Fruit fly (Drosophila melanogaster) whole organism, embryonic: ENCODE data around the gene Oatp74D.

Experiments
- Ada2b ChIP-seq: fragments of 200-800 bp; sonication (Bioruptor generic); IDR thresholded peaks from 2 replicates; pipeline ENCODE4 v1.3.6; 2022; ENCODE audit warnings: missing biosample characterization, missing genetic modification characterization
- Atf-2 ChIP-seq: fragments of 200-800 bp; sonication (Bioruptor generic); optimal IDR thresholded peaks from 2 replicates; lab custom pipeline; 2016; ENCODE audit warnings: missing biosample characterization, missing genetic modification characterization
- Blimp-1 ChIP-seq: fragments of 200-800 bp; sonication (Bioruptor generic); optimal IDR thresholded peaks from 3 replicates; lab custom pipeline; 2018; ENCODE audit warnings: missing biosample characterization, missing genetic modification characterization, mild to moderate bottlenecking, moderate library complexity, missing genetic modification reagents
- CG10431 ChIP-seq: fragments of 200-800 bp; sonication (Bioruptor generic); optimal IDR thresholded peaks from 3 replicates; lab custom pipeline; 2018; ENCODE audit warnings: missing biosample characterization, mild to moderate bottlenecking, missing genetic modification characterization
- CG10959 ChIP-seq: fragments of 200-800 bp; sonication (Bioruptor generic); IDR thresholded peaks from 2 replicates; pipeline ENCODE4 v1.3.6; 2022; ENCODE audit warnings: missing biosample characterization, missing genetic modification characterization
- CG11093 ChIP-seq: fragments of 200-800 bp; sonication (Bioruptor generic); IDR thresholded peaks from 3 replicates; pipeline ENCODE4 v1.3.6; 2022; ENCODE audit warnings: missing biosample characterization, missing genetic modification characterization
- CG11456 ChIP-seq: fragments of 200-800 bp; sonication (Bioruptor generic); IDR thresholded peaks from 3 replicates; pipeline ENCODE4 v1.3.6; 2022; ENCODE audit warnings: missing biosample characterization, missing genetic modification characterization
- CG11504 ChIP-seq: fragments of 200-800 bp; sonication (Bioruptor generic); optimal IDR thresholded peaks from 3 replicates; lab custom pipeline; 2019; ENCODE audit warnings: missing biosample characterization, mild to moderate bottlenecking, missing genetic modification characterization, moderate library complexity
- CG11696 ChIP-seq: fragments of 200-800 bp; sonication (Bioruptor generic); IDR thresholded peaks from 2 replicates; pipeline ENCODE4 v1.3.6; 2022; ENCODE audit warnings: missing biosample characterization, missing genetic modification characterization
- CG12942 ChIP-seq: fragments of 200-800 bp; sonication (Bioruptor generic); optimal IDR thresholded peaks from 3 replicates; lab custom pipeline; 2016; ENCODE audit warnings: missing biosample characterization, missing genetic modification characterization
- CG14441 ChIP-seq: fragments of 200-800 bp; sonication (Bioruptor generic); IDR thresholded peaks from 2 replicates; pipeline ENCODE4 v1.3.6; 2022; ENCODE audit warnings: missing biosample characterization, missing genetic modification characterization
- CG1529 ChIP-seq: fragments of 200-800 bp; sonication (Bioruptor generic); optimal IDR thresholded peaks from 3 replicates; lab custom pipeline; 2018; ENCODE audit warnings: missing biosample characterization, missing genetic modification characterization
- CG15514 ChIP-seq: fragments of 200-800 bp; sonication (Bioruptor generic); optimal IDR thresholded peaks from 3 replicates; lab custom pipeline; 2017; ENCODE audit warnings: missing biosample characterization, missing genetic modification characterization, mild to moderate bottlenecking, moderate library complexity, missing genetic modification reagents
- CG17912 ChIP-seq: fragments of 200-800 bp; sonication (Bioruptor generic); optimal IDR thresholded peaks from 2 replicates; lab custom pipeline; 2018; ENCODE audit warnings: missing biosample characterization, mild to moderate bottlenecking, missing genetic modification characterization
- CG18262 ChIP-seq: fragments of 200-800 bp; optimal IDR thresholded peaks from 3 replicates; lab custom pipeline; 2019; ENCODE audit warnings: missing biosample characterization, mild to moderate bottlenecking, missing genetic modification characterization, moderate library complexity
- CG2120 ChIP-seq: fragments of 200-800 bp; sonication (Bioruptor generic); optimal IDR thresholded peaks from 3 replicates; lab custom pipeline; 2016; ENCODE audit warnings: missing biosample characterization, missing genetic modification characterization
- CG2202 ChIP-seq: fragments of 200-800 bp; sonication (Bioruptor generic); optimal IDR thresholded peaks from 2 replicates; lab custom pipeline; 2018; ENCODE audit warnings: missing biosample characterization, mild to moderate bottlenecking, missing genetic modification characterization
- CG33213 ChIP-seq: fragments of 200-800 bp; sonication (Bioruptor generic); optimal IDR thresholded peaks from 3 replicates; lab custom pipeline; 2016; ENCODE audit warnings: missing biosample characterization, missing genetic modification characterization
- CG6654 ChIP-seq: fragments of 200-800 bp; sonication (Bioruptor generic); optimal IDR thresholded peaks from 2 replicates; lab custom pipeline; 2017; ENCODE audit warnings: missing biosample characterization, mild to moderate bottlenecking, missing genetic modification characterization
- CG6683 ChIP-seq: fragments of 200-800 bp; sonication (Bioruptor generic); optimal IDR thresholded peaks from 2 replicates; lab custom pipeline; 2017; ENCODE audit warnings: missing biosample characterization, mild to moderate bottlenecking, missing genetic modification characterization, missing genetic modification reagents
- CG8290 ChIP-seq, 3 experiments: fragments of 200-800 bp; sonication (Bioruptor generic); optimal IDR thresholded peaks; 2 replicates each; lab custom pipeline; 2016 to 2019; ENCODE audit warnings: missing biosample characterization in 3 of 3, missing genetic modification characterization in 3 of 3, mild to moderate bottlenecking in 2 of 3, moderate library complexity in 1 of 3
- Doc3 ChIP-seq: fragments of 200-800 bp; sonication (Bioruptor generic); IDR thresholded peaks from 3 replicates; pipeline ENCODE4 v1.3.6; 2022; ENCODE audit warnings: missing biosample characterization, missing genetic modification characterization; ENCODE audit not compliant: partially characterized antibody
- Drgx ChIP-seq: fragments of 200-800 bp; sonication (Bioruptor generic); IDR thresholded peaks from 2 replicates; pipeline ENCODE4 v1.3.6; 2022; ENCODE audit warnings: missing biosample characterization, missing genetic modification characterization
- Ets97D ChIP-seq: fragments of 200-800 bp; sonication (Bioruptor generic); optimal IDR thresholded peaks from 3 replicates; lab custom pipeline; 2016; ENCODE audit warnings: missing biosample characterization, missing genetic modification characterization
- H2.0 ChIP-seq: fragments of 200-800 bp; sonication (Bioruptor generic); IDR thresholded peaks from 2 replicates; pipeline ENCODE4 v1.3.6; 2022; ENCODE audit warnings: missing biosample characterization, missing genetic modification characterization
- HHEX ChIP-seq: fragments of 200-800 bp; sonication (Bioruptor generic); optimal IDR thresholded peaks from 3 replicates; lab custom pipeline; 2017; ENCODE audit warnings: missing biosample characterization, mild to moderate bottlenecking, missing genetic modification characterization, missing genetic modification reagents
- Hr3 ChIP-seq: fragments of 200-800 bp; sonication (Bioruptor generic); optimal IDR thresholded peaks from 3 replicates; lab custom pipeline; 2016; ENCODE audit warnings: missing biosample characterization, missing genetic modification characterization
- Hsf ChIP-seq: fragments of 200-800 bp; sonication (Bioruptor generic); optimal IDR thresholded peaks from 3 replicates; lab custom pipeline; 2016; ENCODE audit warnings: missing biosample characterization, missing genetic modification characterization
- Lim3 ChIP-seq: fragments of 200-800 bp; sonication (Bioruptor generic); IDR thresholded peaks from 2 replicates; pipeline ENCODE4 v1.3.6; 2022; ENCODE audit warnings: missing biosample characterization, missing genetic modification characterization
- Meics ChIP-seq: fragments of 200-800 bp; sonication (Bioruptor generic); optimal IDR thresholded peaks from 2 replicates; lab custom pipeline; 2017; ENCODE audit warnings: missing biosample characterization, mild to moderate bottlenecking, missing genetic modification characterization
- Nf-YB ChIP-seq: fragments of 200-800 bp; sonication (Bioruptor generic); optimal IDR thresholded peaks from 3 replicates; lab custom pipeline; 2019; ENCODE audit warnings: missing biosample characterization, mild to moderate bottlenecking, missing genetic modification characterization, moderate library complexity
- PHDP ChIP-seq: fragments of 200-800 bp; sonication (Bioruptor generic); optimal IDR thresholded peaks from 3 replicates; lab custom pipeline; 2018; ENCODE audit warnings: missing biosample characterization, mild to moderate bottlenecking, missing genetic modification characterization, moderate library complexity
- Sox100B ChIP-seq: fragments of 200-800 bp; sonication (Bioruptor generic); optimal IDR thresholded peaks from 3 replicates; lab custom pipeline; 2018; ENCODE audit warnings: missing biosample characterization, mild to moderate bottlenecking, missing genetic modification characterization
- Sox102F ChIP-seq: fragments of 200-800 bp; sonication (Bioruptor generic); optimal IDR thresholded peaks from 2 replicates; lab custom pipeline; 2018; ENCODE audit warnings: missing biosample characterization, mild to moderate bottlenecking, missing genetic modification characterization, moderate library complexity
- Xrp1 ChIP-seq: fragments of 200-800 bp; sonication (Bioruptor generic); IDR thresholded peaks from 2 replicates; pipeline ENCODE4 v1.3.6; 2022; ENCODE audit warnings: missing biosample characterization, missing genetic modification characterization
- ato ChIP-seq: fragments of 200-800 bp; sonication (Bioruptor generic); IDR thresholded peaks from 2 replicates; pipeline ENCODE4 v1.3.6; 2022; ENCODE audit warnings: missing biosample characterization, missing genetic modification characterization; ENCODE audit not compliant: partially characterized antibody
- bsh ChIP-seq, 2 experiments: fragments of 200-800 bp; sonication (Bioruptor generic); optimal IDR thresholded peaks; 2 replicates each; lab custom pipeline; 2017 to 2018; ENCODE audit warnings: mild to moderate bottlenecking in 2 of 2, missing biosample characterization in 2 of 2, missing genetic modification characterization in 2 of 2, moderate library complexity in 1 of 2
- dmrt11E ChIP-seq: fragments of 200-800 bp; sonication (Bioruptor generic); optimal IDR thresholded peaks from 3 replicates; lab custom pipeline; 2018; ENCODE audit warnings: missing biosample characterization, mild to moderate bottlenecking, missing genetic modification characterization, moderate library complexity
- gem ChIP-seq: fragments of 200-800 bp; sonication (Bioruptor generic); optimal IDR thresholded peaks from 2 replicates; lab custom pipeline; 2019; ENCODE audit warnings: missing biosample characterization, mild to moderate bottlenecking, missing genetic modification characterization, moderate library complexity
- lbe ChIP-seq: fragments of 200-800 bp; sonication (Bioruptor generic); optimal IDR thresholded peaks from 2 replicates; lab custom pipeline; 2016; ENCODE audit warnings: missing biosample characterization, mild to moderate bottlenecking, missing genetic modification characterization
- lov ChIP-seq, 2 experiments: fragments of 200-800 bp in 1 of 2; fragments of >200 bp in 1 of 2; sonication (Bioruptor generic) in 1 of 2; IDR thresholded peaks in 1 of 2; optimal IDR thresholded peaks in 1 of 2; 2 replicates in 1 of 2; 3 replicates in 1 of 2; pipeline versions ENCODE4 v1.3.6 to Lab custom; 2017 to 2022; ENCODE audit warnings: missing biosample characterization in 1 of 2, missing genetic modification characterization in 1 of 2
- phol ChIP-seq: fragments of 200-800 bp; sonication (Bioruptor generic); optimal IDR thresholded peaks from 3 replicates; lab custom pipeline; 2018; ENCODE audit warnings: missing biosample characterization, mild to moderate bottlenecking, missing genetic modification characterization, moderate library complexity
- ranshi ChIP-seq: fragments of 200-800 bp; sonication (Bioruptor generic); IDR thresholded peaks from 2 replicates; pipeline ENCODE4 v1.3.6; 2022; ENCODE audit warnings: missing biosample characterization, missing genetic modification characterization
- so ChIP-seq: fragments of 200-800 bp; sonication (Bioruptor generic); IDR thresholded peaks from 3 replicates; pipeline ENCODE4 v1.3.6; 2022; ENCODE audit warnings: missing biosample characterization, missing genetic modification characterization
- sqz ChIP-seq: fragments of 200-800 bp; sonication (Bioruptor generic); optimal IDR thresholded peaks from 3 replicates; lab custom pipeline; 2018; ENCODE audit warnings: missing biosample characterization, mild to moderate bottlenecking, missing genetic modification characterization
- sr ChIP-seq: fragments of 200-800 bp; sonication (Bioruptor generic); IDR thresholded peaks from 3 replicates; pipeline ENCODE4 v1.3.6; 2022; ENCODE audit warnings: missing biosample characterization, missing genetic modification characterization

Oatp74D gene

dm6 chr3L:17504538-17504937 lies 17.6 kb downstream of the Oatp74D start:
- TF ChIP-seq Ada2b (GFP tag; lab: Robert Waterston, UW) (no peak), bsh (GFP tag; optimal IDR thresholded peaks at IDR 0.05; lab: Kevin White, UChicago) (peak in 1 of 2 experiments; percentile 44), CG6683 (no peak), CG6654 (GFP tag; lab: Kevin White, UChicago) (no peak), Drgx (peak; percentile 41; the same call in 1 of the 2 replicates), Atf-2 (GFP tag; lab: Kevin White, UChicago) (no peak), ranshi (no peak)

- no peak for TF ChIP-seq CG11696 (GFP tag; lab: Robert Waterston, UW)
- TF ChIP-seq CG1529 = no peak
- no peak for TF ChIP-seq H2.0 (GFP tag; lab: Robert Waterston, UW)
- peak; percentile 21 for TF ChIP-seq lbe (GFP tag; lab: Kevin White, UChicago)
- no peak for TF ChIP-seq lov (optimal IDR thresholded peaks at IDR 0.05; lab: Kevin White, UChicago)
- no peak for TF ChIP-seq lov (GFP tag; IDR thresholded peaks at IDR 0.05; lab: Robert Waterston, UW)
- TF ChIP-seq sr (GFP tag; lab: Robert Waterston, UW) = no peak
- peak; percentile 11 for TF ChIP-seq Hsf (GFP tag; lab: Kevin White, UChicago)
- TF ChIP-seq CG33213 (GFP tag; lab: Kevin White, UChicago) = no peak
- TF ChIP-seq CG8290 (GFP tag; optimal IDR thresholded peaks at IDR 0.05; lab: Kevin White, UChicago) = no peak
- no peak for TF ChIP-seq CG8290 (tag; optimal IDR thresholded peaks at IDR 0.05; lab: Kevin White, UChicago)
- TF ChIP-seq Hr3 = peak; percentile 2
- no peak for TF ChIP-seq Lim3 (GFP tag; lab: Robert Waterston, UW)
- TF ChIP-seq ato (GFP tag; lab: Robert Waterston, UW) = no peak
- TF ChIP-seq CG11504 (tag; lab: Kevin White, UChicago) = no peak
- TF ChIP-seq Nf-YB (GFP tag; lab: Kevin White, UChicago) = no peak
- TF ChIP-seq CG14441 (GFP tag; lab: Robert Waterston, UW) = no peak
- peak; percentile 33 for TF ChIP-seq Sox102F (GFP tag; lab: Kevin White, UChicago)
- peak in 1 of 2 experiments; percentile 33 for TF ChIP-seq bsh (GFP tag; optimal IDR thresholded peaks at IDR 0.05; lab: Kevin White, UChicago)
- TF ChIP-seq CG17912 (GFP tag; lab: Kevin White, UChicago) = no peak
- no peak for TF ChIP-seq Sox100B
- TF ChIP-seq PHDP (tag; lab: Kevin White, UChicago) = peak; percentile 37
- no peak for TF ChIP-seq CG10959 (GFP tag; lab: Robert Waterston, UW)
- TF ChIP-seq CG10431 (GFP tag; lab: Kevin White, UChicago) = no peak
- TF ChIP-seq CG11456 (GFP tag; lab: Robert Waterston, UW) = no peak
- TF ChIP-seq Ets97D (GFP tag; lab: Kevin White, UChicago) = no peak
- no peak for TF ChIP-seq CG15514
- TF ChIP-seq phol (tag; lab: Kevin White, UChicago) = peak; percentile 22
- TF ChIP-seq dmrt11E (tag; lab: Kevin White, UChicago) = no peak
- TF ChIP-seq Blimp-1 = peak; percentile 12
- no peak for TF ChIP-seq CG12942 (GFP tag; lab: Kevin White, UChicago)
- no peak for TF ChIP-seq Doc3 (GFP tag; lab: Robert Waterston, UW)
- no peak for TF ChIP-seq Meics (GFP tag; lab: Kevin White, UChicago)
- TF ChIP-seq gem = no peak
- TF ChIP-seq Xrp1 (GFP tag; lab: Robert Waterston, UW) = peak; percentile 17; the same call in 1 of the 2 replicates
- TF ChIP-seq CG18262 (tag; lab: Kevin White, UChicago) = peak; percentile 16
- TF ChIP-seq Drgx = 0 out of 2 replicates have a peak, but pooled peaks have one; percentile 14
- peak; percentile 34 for TF ChIP-seq CG2120
- TF ChIP-seq sqz (GFP tag; lab: Kevin White, UChicago) = no peak
- no peak for TF ChIP-seq CG11093
- no peak for TF ChIP-seq HHEX (GFP tag; lab: Kevin White, UChicago)
- no peak for TF ChIP-seq so (GFP tag; lab: Robert Waterston, UW)
- no peak for TF ChIP-seq CG2202 (tag; lab: Kevin White, UChicago)
Observed at dm6 chr3L:17506005-17506760, 19.3 kb downstream of the Oatp74D start.
